Fruit fly (Drosophila melanogaster): ENCODE results near the gene YL-1.

Gene YL-1

dm6 chr2L:11010999-11011398 is 40.8 kb downstream of the YL-1 start, which contains the start of the genes Art8 and dUTPase (continued):
- TF ChIP-seq Dip3 (GFP tag; optimal IDR thresholded peaks at IDR 0.05): no peak
- TF ChIP-seq Trl (optimal IDR thresholded peaks at IDR 0.05): no peak
- peak; percentile 35 for TF ChIP-seq Trl (GFP tag; optimal IDR thresholded peaks at IDR 0.05)
- 0 out of 2 replicates have a peak, but pooled peaks have one; percentile 29 for TF ChIP-seq CG11696 (GFP tag; IDR thresholded peaks at IDR 0.05)
- no peak for TF ChIP-seq yki (optimal IDR thresholded peaks at IDR 0.05)
- TF ChIP-seq CG14050 (GFP tag; IDR thresholded peaks at IDR 0.05): 0 out of 3 replicates have a peak, but pooled peaks have one; percentile 25
- TF ChIP-seq pnt (GFP tag; optimal IDR thresholded peaks at IDR 0.05): no peak
- TF ChIP-seq CG30403 (GFP tag; optimal IDR thresholded peaks at IDR 0.05): peak; percentile 87
- TF ChIP-seq CG13296 (GFP tag; optimal IDR thresholded peaks at IDR 0.05): peak; percentile 48
- peak; percentile 89 for TF ChIP-seq CG7928 (GFP tag; optimal IDR thresholded peaks at IDR 0.05)
- peak; percentile 76 for TF ChIP-seq CG12155 (GFP tag; optimal IDR thresholded peaks at IDR 0.05)
- no peak for TF ChIP-seq HLHmδ (GFP tag; optimal IDR thresholded peaks at IDR 0.05)
- TF ChIP-seq Nf-YC (tag; optimal IDR thresholded peaks at IDR 0.05): peak; percentile 91
- no peak for TF ChIP-seq pb (GFP tag; optimal IDR thresholded peaks at IDR 0.05)
- no peak for TF ChIP-seq CG11085 (GFP tag; IDR thresholded peaks at IDR 0.05)
- peak; percentile 82 for TF ChIP-seq zen (tag; optimal IDR thresholded peaks at IDR 0.05)
- peak; percentile 78 for TF ChIP-seq PHDP (tag; optimal IDR thresholded peaks at IDR 0.05)
- peak; percentile 33; the same call in 1 of the 2 replicates for TF ChIP-seq Oaz (GFP tag; IDR thresholded peaks at IDR 0.05)
- TF ChIP-seq dpn (GFP tag; optimal IDR thresholded peaks at IDR 0.05): peak; percentile 50 to 84
- TF ChIP-seq onecut (GFP tag; IDR thresholded peaks at IDR 0.05): no peak
- peak; percentile 63 for TF ChIP-seq CG14014 (GFP tag; IDR thresholded peaks at IDR 0.05)
- peak; percentile 61 for TF ChIP-seq Ada2b (GFP tag; IDR thresholded peaks at IDR 0.05)
- TF ChIP-seq HHEX (GFP tag; optimal IDR thresholded peaks at IDR 0.05): peak; percentile 30
- TF ChIP-seq stwl (tag; optimal IDR thresholded peaks at IDR 0.05): peak; percentile 86
- peak; percentile 35; the same call in 1 of the 3 replicates for TF ChIP-seq otp (GFP tag; IDR thresholded peaks at IDR 0.05)
- peak; percentile 93 for TF ChIP-seq Max (GFP tag; optimal IDR thresholded peaks at IDR 0.05)
- TF ChIP-seq dmrt99B (tag; optimal IDR thresholded peaks at IDR 0.05): no peak
- peak; percentile 48 for TF ChIP-seq CG3065 (GFP tag; optimal IDR thresholded peaks at IDR 0.05)
- peak; percentile 3 for TF ChIP-seq maf-S (GFP tag; optimal IDR thresholded peaks at IDR 0.05)
- TF ChIP-seq CG16813 (GFP tag; IDR thresholded peaks at IDR 0.05; ENCODE audit: partially characterized antibody): peak; percentile 85
- TF ChIP-seq Ssrp (tag; optimal IDR thresholded peaks at IDR 0.05): peak; percentile 70
- TF ChIP-seq Oli (tag; optimal IDR thresholded peaks at IDR 0.05): peak; percentile 5
- no peak for TF ChIP-seq CG2199 (GFP tag; IDR thresholded peaks at IDR 0.05)
- no peak for TF ChIP-seq CG15073 (GFP tag; optimal IDR thresholded peaks at IDR 0.05)
- 0 out of 3 replicates have a peak, but pooled peaks have one; percentile 41 for TF ChIP-seq C15 (GFP tag; IDR thresholded peaks at IDR 0.05)
- no peak for TF ChIP-seq ATbp (GFP tag; optimal IDR thresholded peaks at IDR 0.05)
- no peak for TF ChIP-seq Atf3 (GFP tag; optimal IDR thresholded peaks at IDR 0.05)
- peak; percentile 54; the same call in 1 of the 2 replicates for TF ChIP-seq stc (GFP tag; IDR thresholded peaks at IDR 0.05)
- peak; percentile 53 for TF ChIP-seq zfh2 (GFP tag; optimal IDR thresholded peaks at IDR 0.05)
- TF ChIP-seq CG8924 (tag; optimal IDR thresholded peaks at IDR 0.05): peak; percentile 77
- no peak for TF ChIP-seq ab (GFP tag; optimal IDR thresholded peaks at IDR 0.05)
- TF ChIP-seq sc (optimal IDR thresholded peaks at IDR 0.05): no peak
- TF ChIP-seq sc (GFP tag; optimal IDR thresholded peaks at IDR 0.05): no peak
- no peak for TF ChIP-seq sim (GFP tag; IDR thresholded peaks at IDR 0.05)
- TF ChIP-seq org-1 (GFP tag; optimal IDR thresholded peaks at IDR 0.05): no peak
- TF ChIP-seq CG17359 (tag; optimal IDR thresholded peaks at IDR 0.05): peak; percentile 66
- TF ChIP-seq ERR (GFP tag; optimal IDR thresholded peaks at IDR 0.05): no peak
- no peak for TF ChIP-seq hth (optimal IDR thresholded peaks at IDR 0.05)
- TF ChIP-seq da (GFP tag; optimal IDR thresholded peaks at IDR 0.05): no peak
- no peak; the same call in 2 of the 3 replicates for TF ChIP-seq zen2 (GFP tag; IDR thresholded peaks at IDR 0.05; ENCODE audit: partially characterized antibody)
- peak; percentile 3 for TF ChIP-seq pum (GFP tag; optimal IDR thresholded peaks at IDR 0.05)
- no peak for TF ChIP-seq jing (GFP tag; optimal IDR thresholded peaks at IDR 0.05)
- peak; percentile 61; the same call in 2 of the 3 replicates for TF ChIP-seq hb (GFP tag; IDR thresholded peaks at IDR 0.05; ENCODE audit: partially characterized antibody)
